Fruit fly (Drosophila melanogaster) whole organism, embryonic: ENCODE measurements around the gene Snx1.

ENCODE experiments used
- Asciz ChIP-seq: fragments of 200-800 bp; sonication (Bioruptor generic); optimal IDR thresholded peaks from 2 replicates; lab custom pipeline; 2017; ENCODE audit warnings: missing biosample characterization, mild to moderate bottlenecking, missing genetic modification characterization, missing genetic modification reagents
- Blimp-1 ChIP-seq: fragments of 200-800 bp; sonication (Bioruptor generic); optimal IDR thresholded peaks from 3 replicates; lab custom pipeline; 2018; ENCODE audit warnings: missing biosample characterization, missing genetic modification characterization, mild to moderate bottlenecking, moderate library complexity, missing genetic modification reagents
- CG10543 ChIP-seq: fragments of 200-800 bp; sonication (Bioruptor generic); optimal IDR thresholded peaks from 3 replicates; lab custom pipeline; 2017; ENCODE audit warnings: missing biosample characterization, mild to moderate bottlenecking, missing genetic modification characterization, moderate library complexity
- CG10979 ChIP-seq: fragments of 200-800 bp; sonication (Bioruptor generic); optimal IDR thresholded peaks from 2 replicates; lab custom pipeline; 2018; ENCODE audit warnings: missing biosample characterization, mild to moderate bottlenecking, missing genetic modification characterization, moderate library complexity
- CG11456 ChIP-seq: fragments of 200-800 bp; sonication (Bioruptor generic); IDR thresholded peaks from 3 replicates; pipeline ENCODE4 v1.3.6; 2022; ENCODE audit warnings: missing biosample characterization, missing genetic modification characterization
- CG13424 ChIP-seq: fragments of 200-800 bp; sonication (Bioruptor generic); optimal IDR thresholded peaks from 2 replicates; lab custom pipeline; 2019; ENCODE audit warnings: missing biosample characterization, mild to moderate bottlenecking, missing genetic modification characterization, moderate library complexity
- CG1603 ChIP-seq: fragments of 200-800 bp; sonication (Bioruptor generic); optimal IDR thresholded peaks from 2 replicates; lab custom pipeline; 2019; ENCODE audit warnings: missing biosample characterization, mild to moderate bottlenecking, missing genetic modification characterization, moderate library complexity
- CG16779 ChIP-seq: fragments of 200-800 bp; sonication (Bioruptor generic); IDR thresholded peaks from 2 replicates; pipeline ENCODE4 v1.3.6; 2022; ENCODE audit warnings: missing biosample characterization, missing genetic modification characterization
- CG31224 ChIP-seq: fragments of 200-800 bp; sonication (Bioruptor generic); IDR thresholded peaks from 2 replicates; pipeline ENCODE4 v1.3.6; 2022; ENCODE audit warnings: missing biosample characterization, missing genetic modification characterization
- CG4328 ChIP-seq: fragments of 200-800 bp; sonication (Bioruptor generic); optimal IDR thresholded peaks from 3 replicates; lab custom pipeline; 2017; ENCODE audit warnings: missing biosample characterization, missing genetic modification reagents, missing genetic modification characterization
- CG4424 ChIP-seq: fragments of 200-800 bp; sonication (Bioruptor generic); optimal IDR thresholded peaks from 3 replicates; lab custom pipeline; 2016; ENCODE audit warnings: missing biosample characterization, missing genetic modification characterization
- CG6765 ChIP-seq: fragments of 200-800 bp; sonication (Bioruptor generic); optimal IDR thresholded peaks from 3 replicates; lab custom pipeline; 2017; ENCODE audit warnings: missing biosample characterization, mild to moderate bottlenecking, missing genetic modification characterization
- CG8765 ChIP-seq: fragments of 200-800 bp; sonication (Bioruptor generic); IDR thresholded peaks from 2 replicates; pipeline ENCODE4 v1.3.6; 2022; ENCODE audit warnings: missing biosample characterization, missing genetic modification characterization
- CG9215 ChIP-seq: fragments of 200-800 bp; sonication (Bioruptor generic); IDR thresholded peaks from 2 replicates; pipeline ENCODE4 v1.3.6; 2022; ENCODE audit warnings: missing biosample characterization, missing genetic modification characterization
- Camta ChIP-seq: fragments of 200-800 bp; sonication (Bioruptor generic); optimal IDR thresholded peaks from 2 replicates; lab custom pipeline; 2016; ENCODE audit warnings: missing biosample characterization, missing genetic modification characterization
- Dref ChIP-seq: fragments of 200-800 bp; sonication (Bioruptor generic); IDR thresholded peaks from 2 replicates; pipeline ENCODE4 v1.3.6; 2022; ENCODE audit warnings: missing biosample characterization, missing genetic modification characterization
- Drgx ChIP-seq: fragments of 200-800 bp; sonication (Bioruptor generic); IDR thresholded peaks from 2 replicates; pipeline ENCODE4 v1.3.6; 2022; ENCODE audit warnings: missing biosample characterization, missing genetic modification characterization
- Ets65A ChIP-seq: fragments of 200-800 bp; sonication (Bioruptor generic); peaks from one replicate; lab custom pipeline; 2016; ENCODE audit warnings: missing biosample characterization, missing genetic modification characterization
- GATAe ChIP-seq: fragments of 200-800 bp; sonication (Bioruptor generic); conservative IDR thresholded peaks from 2 replicates; pipeline ENCODE4 v1.3.6; 2022; ENCODE audit warnings: missing biosample characterization, missing genetic modification characterization
- HLH54F ChIP-seq: fragments of 200-800 bp; sonication (Bioruptor generic); optimal IDR thresholded peaks from 3 replicates; lab custom pipeline; 2016; ENCODE audit warnings: missing biosample characterization, missing genetic modification characterization
- NK7.1 ChIP-seq: fragments of 200-800 bp; sonication (Bioruptor generic); optimal IDR thresholded peaks from 3 replicates; lab custom pipeline; 2016; ENCODE audit warnings: missing biosample characterization, missing genetic modification characterization
- Oli ChIP-seq: fragments of 200-800 bp; sonication (Bioruptor generic); optimal IDR thresholded peaks from 2 replicates; lab custom pipeline; 2018; ENCODE audit warnings: missing biosample characterization, mild to moderate bottlenecking, missing genetic modification characterization, moderate library complexity
- Ptx1 ChIP-seq: fragments of 200-800 bp; sonication (Bioruptor generic); IDR thresholded peaks from 2 replicates; pipeline ENCODE4 v1.3.6; 2022; ENCODE audit warnings: missing biosample characterization, missing genetic modification characterization
- Sox102F ChIP-seq: fragments of 200-800 bp; sonication (Bioruptor generic); optimal IDR thresholded peaks from 2 replicates; lab custom pipeline; 2018; ENCODE audit warnings: missing biosample characterization, mild to moderate bottlenecking, missing genetic modification characterization, moderate library complexity
- Xrp1 ChIP-seq: fragments of 200-800 bp; sonication (Bioruptor generic); IDR thresholded peaks from 2 replicates; pipeline ENCODE4 v1.3.6; 2022; ENCODE audit warnings: missing biosample characterization, missing genetic modification characterization
- crol ChIP-seq: fragments of 200-800 bp; sonication (Bioruptor generic); IDR thresholded peaks from 2 replicates; pipeline ENCODE4 v1.3.6; 2022; ENCODE audit warnings: missing biosample characterization, missing genetic modification characterization
- gem ChIP-seq: fragments of 200-800 bp; sonication (Bioruptor generic); optimal IDR thresholded peaks from 2 replicates; lab custom pipeline; 2019; ENCODE audit warnings: missing biosample characterization, mild to moderate bottlenecking, missing genetic modification characterization, moderate library complexity
- gt ChIP-seq: fragments of 200-800 bp; sonication (Bioruptor generic); IDR thresholded peaks from 2 replicates; pipeline ENCODE4 v1.3.6; 2022; ENCODE audit warnings: missing biosample characterization, missing genetic modification characterization
- hkb ChIP-seq, 2 experiments: fragments of 200-800 bp in 1 of 2; fragments of >200 bp in 1 of 2; sonication (Bioruptor generic) in 1 of 2; IDR thresholded peaks in 1 of 2; optimal IDR thresholded peaks in 1 of 2; 2 replicates each; pipeline versions ENCODE4 v1.3.6 to Lab custom; 2017 to 2022; ENCODE audit warnings: missing biosample characterization in 1 of 2, missing genetic modification characterization in 1 of 2
- insv ChIP-seq, 2 experiments: fragments of 200-800 bp; sonication (Bioruptor generic); optimal IDR thresholded peaks; 3 replicates each; lab custom pipeline; 2016 to 2018; ENCODE audit warnings: missing biosample characterization in 2 of 2, missing genetic modification characterization in 2 of 2
- knrl ChIP-seq: fragments of 200-800 bp; sonication (Bioruptor generic); IDR thresholded peaks from 3 replicates; pipeline ENCODE4 v1.3.6; 2022; ENCODE audit warnings: missing biosample characterization, missing genetic modification characterization; ENCODE audit not compliant: partially characterized antibody
- nerfin-1 ChIP-seq: fragments of 200-800 bp; sonication (Bioruptor generic); optimal IDR thresholded peaks from 3 replicates; lab custom pipeline; 2019; ENCODE audit warnings: missing biosample characterization, mild to moderate bottlenecking, missing genetic modification characterization, moderate library complexity
- pnt ChIP-seq: fragments of 200-800 bp; sonication (Bioruptor generic); optimal IDR thresholded peaks from 3 replicates; lab custom pipeline; 2016; ENCODE audit warnings: missing biosample characterization, missing genetic modification characterization
- pum ChIP-seq: fragments of 200-800 bp; sonication (Bioruptor generic); optimal IDR thresholded peaks from 2 replicates; lab custom pipeline; 2016; ENCODE audit warnings: missing biosample characterization, missing genetic modification characterization
- scrt ChIP-seq: fragments of 200-800 bp; sonication (Bioruptor generic); optimal IDR thresholded peaks from 2 replicates; lab custom pipeline; 2018; ENCODE audit warnings: missing biosample characterization, mild to moderate bottlenecking, missing genetic modification characterization, moderate library complexity
- sug ChIP-seq: fragments of 200-800 bp; optimal IDR thresholded peaks from 2 replicates; lab custom pipeline; 2019; ENCODE audit warnings: missing biosample characterization, mild to moderate bottlenecking, missing genetic modification characterization, moderate library complexity
- trh ChIP-seq: fragments of 200-800 bp; sonication (Bioruptor generic); optimal IDR thresholded peaks from 2 replicates; lab custom pipeline; 2016; ENCODE audit warnings: missing biosample characterization, missing genetic modification characterization
- ttk ChIP-seq: fragments of 200-800 bp; sonication (Bioruptor generic); IDR thresholded peaks from 2 replicates; pipeline ENCODE4 v2.1.2; 2022; ENCODE audit warnings: missing biosample characterization, missing genetic modification characterization
- unc-4 ChIP-seq: fragments of 200-800 bp; sonication (Bioruptor generic); IDR thresholded peaks from 2 replicates; pipeline ENCODE4 v1.3.6; 2022; ENCODE audit warnings: missing biosample characterization, missing genetic modification characterization; ENCODE audit not compliant: partially characterized antibody
- wdn ChIP-seq: fragments of 200-800 bp; sonication (Bioruptor generic); IDR thresholded peaks from 2 replicates; pipeline ENCODE4 v1.3.6; 2022; ENCODE audit warnings: missing biosample characterization, missing genetic modification characterization
- yki ChIP-seq: fragments of >200 bp; optimal IDR thresholded peaks from 3 replicates; lab custom pipeline; 2018

Snx1 gene

DNA sequence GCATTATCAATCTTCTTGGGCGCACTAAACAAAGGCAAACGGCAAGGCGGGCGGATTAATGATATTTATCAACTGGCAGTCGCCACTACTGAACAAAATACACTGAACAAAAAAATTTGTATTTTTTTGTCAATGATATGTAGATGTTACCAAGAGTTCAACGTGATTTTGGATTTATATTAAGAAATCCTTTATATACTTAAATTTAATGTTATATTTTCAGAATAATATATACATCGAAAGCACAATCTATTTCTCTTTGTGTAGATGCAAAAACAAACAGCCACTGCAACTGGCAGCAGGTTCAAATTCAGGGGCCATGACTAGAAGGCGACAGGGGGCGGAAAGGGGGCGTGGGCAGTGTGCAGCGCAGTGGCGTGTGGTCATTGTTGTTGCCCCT lies 33.2 kb downstream of the Snx1 start (continued):
- TF ChIP-seq ttk (GFP tag; lab: Robert Waterston, UW) (peak; percentile 22; the same call in 1 of the 2 replicates), sug (tag; lab: Kevin White, UChicago) (no peak), pum (GFP tag; lab: Kevin White, UChicago) (no peak), gt (GFP tag; lab: Robert Waterston, UW) (no peak), NK7.1 (GFP tag; lab: Kevin White, UChicago) (no peak), Blimp-1 (peak; percentile 32), yki (lab: Kevin White, UChicago) (no peak), Drgx (GFP tag; lab: Robert Waterston, UW) (peak; percentile 91), gem (tag; lab: Kevin White, UChicago) (peak; percentile 55), pnt (no peak), crol (GFP tag; lab: Robert Waterston, UW) (0 out of 2 replicates have a peak, but pooled peaks have one; percentile 16), Ptx1 (peak; percentile 41; the same call in 1 of the 2 replicates), wdn (no peak), CG13424 (peak; percentile 22), CG11456 (GFP tag; lab: Robert Waterston, UW) (0 out of 3 replicates have a peak, but pooled peaks have one; percentile 15), insv (GFP tag; optimal IDR thresholded peaks at IDR 0.05; lab: Kevin White, UChicago) (no peak), hkb (optimal IDR thresholded peaks at IDR 0.05; lab: Kevin White, UChicago) (no peak), hkb (GFP tag; IDR thresholded peaks at IDR 0.05; lab: Robert Waterston, UW) (0 out of 2 replicates have a peak, but pooled peaks have one; percentile 16), Oli (tag; lab: Kevin White, UChicago) (peak; percentile 26), Xrp1 (peak; percentile 35; the same call in 1 of the 2 replicates), Camta (GFP tag; lab: Kevin White, UChicago) (no peak), trh (GFP tag; lab: Kevin White, UChicago) (no peak), CG4424 (GFP tag; lab: Kevin White, UChicago) (peak; percentile 4), CG6765 (no peak), Sox102F (GFP tag; lab: Kevin White, UChicago) (peak; percentile 47)

DNA sequence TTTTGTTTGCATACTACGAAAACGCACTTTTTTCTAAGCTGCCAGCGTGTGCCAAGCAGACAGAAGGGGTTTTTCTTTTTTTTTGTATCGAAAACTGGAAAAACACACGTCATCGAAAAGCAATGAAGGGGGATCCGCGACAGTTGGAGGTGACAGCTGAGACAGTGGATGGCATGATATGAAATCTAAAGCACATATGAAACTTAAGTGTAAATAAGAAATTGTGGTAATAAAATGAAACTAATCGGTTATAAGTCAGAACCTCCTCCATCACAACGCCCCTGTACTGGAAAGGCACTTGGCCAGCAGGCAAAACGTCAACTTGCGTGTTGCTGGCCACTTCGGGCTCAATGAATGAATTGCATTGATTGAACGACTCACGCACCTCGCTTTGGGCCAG lies 34.2 kb downstream of the Snx1 start:
- TF ChIP-seq unc-4 (GFP tag; lab: Robert Waterston, UW) (no peak), GATAe (GFP tag; lab: Robert Waterston, UW) (no peak), knrl (GFP tag; lab: Robert Waterston, UW) (peak; percentile 22; the same call in 1 of the 3 replicates), HLH54F (GFP tag; lab: Kevin White, UChicago) (no peak), scrt (GFP tag; lab: Kevin White, UChicago) (no peak), CG8765 (no peak), insv (GFP tag; optimal IDR thresholded peaks at IDR 0.05; lab: Kevin White, UChicago) (no peak), sug (tag; lab: Kevin White, UChicago) (no peak), Asciz (GFP tag; lab: Kevin White, UChicago) (no peak), CG10543 (no peak), CG4328 (GFP tag; lab: Kevin White, UChicago) (no peak), Drgx (GFP tag; lab: Robert Waterston, UW) (peak; percentile 46), CG16779 (GFP tag; lab: Robert Waterston, UW) (no peak), CG1603 (tag; lab: Kevin White, UChicago) (no peak), CG31224 (no peak), CG10979 (tag; lab: Kevin White, UChicago) (no peak), Ets65A (GFP tag; lab: Kevin White, UChicago) (peak; percentile 30), Dref (GFP tag; lab: Robert Waterston, UW) (no peak), CG9215 (GFP tag; lab: Robert Waterston, UW) (no peak), nerfin-1 (tag; lab: Kevin White, UChicago) (no peak), pum (GFP tag; lab: Kevin White, UChicago) (no peak)
